Fruit fly (Drosophila melanogaster): Measurements from ENCODE around the gene CG12877.
A peak's percentile ranks its signal among the peaks of the same experiment; 100 is the strongest.

The CG12877 gene

DNA sequence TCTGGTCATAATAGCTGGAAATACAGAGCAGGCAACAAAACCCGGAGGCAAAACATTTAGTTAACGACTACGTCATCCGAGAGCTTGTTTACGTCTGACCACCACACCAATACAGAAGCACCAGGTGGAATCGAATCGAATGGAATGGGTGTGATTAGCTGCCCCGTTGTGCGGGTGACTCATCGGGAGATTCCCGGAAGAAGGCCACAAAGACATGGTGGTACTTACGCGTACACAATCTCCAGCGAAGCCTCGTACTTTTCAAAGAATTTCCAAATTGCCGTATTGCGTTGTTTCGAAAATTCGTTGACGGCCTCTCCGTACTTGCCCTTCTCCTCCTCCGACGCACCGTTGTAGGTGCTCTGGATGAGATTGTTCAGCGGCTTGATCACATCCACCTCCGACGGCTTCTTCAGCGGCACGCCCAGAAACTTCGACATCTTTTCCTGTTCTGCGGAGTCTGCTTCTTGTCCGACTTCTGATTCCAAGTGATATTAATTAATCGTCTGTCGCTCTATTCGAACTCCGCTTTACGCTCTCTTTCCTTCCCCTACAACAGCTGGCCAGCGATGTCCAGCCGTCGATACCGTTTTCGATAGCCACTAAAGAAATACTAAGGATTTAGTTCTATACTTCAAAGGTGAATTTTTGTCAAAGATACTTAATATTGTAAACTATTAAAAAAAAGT is 7.2 kb upstream of the CG12877 start, which contains the start of gene ALiX:
ALiX (minus strand) TSS at position 571 of the 689 bp plus-strand sequence.
- TF ChIP-seq CG8119 (GFP tag; IDR thresholded peaks at IDR 0.05) (no peak), esn (GFP tag; optimal IDR thresholded peaks at IDR 0.05) (peak; percentile 31), CG15336 (GFP tag; IDR thresholded peaks at IDR 0.05) (peak; percentile 26; the same call in 1 of the 2 replicates), Eip78C (GFP tag) (peak; percentile 54), spab (GFP tag; optimal IDR thresholded peaks at IDR 0.05) (no peak)

DNA sequence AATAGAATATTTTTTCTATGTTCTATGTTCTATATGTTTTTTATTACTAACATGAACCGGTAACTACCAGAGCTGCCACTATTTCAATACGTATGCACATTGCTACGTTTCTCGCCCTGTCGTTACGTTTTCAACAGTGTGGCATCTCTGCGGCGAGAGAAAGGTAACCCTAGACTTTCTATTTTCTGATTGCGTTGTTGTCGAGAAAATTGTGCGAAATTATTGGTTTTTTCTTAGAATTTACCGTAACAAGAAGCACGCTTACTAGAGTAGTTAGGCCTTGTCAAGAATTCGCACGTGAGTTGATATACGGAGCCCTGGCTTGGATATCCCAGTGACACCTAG is 6.7 kb upstream of the CG12877 start, which contains the start of gene btz:
btz (plus strand) TSS at position 133 of the 345 bp plus-strand sequence.
- TF ChIP-seq Sox15 (GFP tag; optimal IDR thresholded peaks at IDR 0.05) (no peak), Eip93F (GFP tag; optimal IDR thresholded peaks at IDR 0.05) (peak; percentile 28), CG3919 (GFP tag; optimal IDR thresholded peaks at IDR 0.05) (no peak), CG15336 (GFP tag; IDR thresholded peaks at IDR 0.05) (no peak)

DNA sequence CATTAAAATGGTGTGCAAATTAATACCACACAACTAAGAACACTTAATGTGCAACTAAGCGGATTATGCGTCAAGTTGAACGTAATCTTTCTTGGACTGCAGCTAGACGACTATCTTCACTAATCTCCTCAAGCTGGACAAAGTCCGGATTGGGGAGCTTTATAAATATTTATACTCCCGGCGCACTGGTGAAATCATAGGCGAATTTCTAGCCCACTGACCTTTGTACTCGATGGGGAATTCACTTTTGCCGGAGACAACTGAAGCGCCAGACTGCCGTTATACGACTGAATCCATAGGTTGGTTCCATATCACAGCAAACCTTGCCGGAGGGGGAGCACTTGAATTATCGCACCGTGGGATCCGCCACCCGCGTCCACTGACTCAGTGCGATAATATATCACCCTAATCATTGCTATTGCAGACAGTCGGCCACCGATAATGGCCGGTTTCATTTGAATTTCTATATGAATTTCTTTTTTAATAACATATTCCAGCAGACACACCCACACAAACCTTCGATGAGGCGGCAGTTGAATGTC is 790 bp upstream of the CG12877 start:
- TF ChIP-seq Eip75B (GFP tag; optimal IDR thresholded peaks at IDR 0.05): no peak
- TF ChIP-seq vri (GFP tag; optimal IDR thresholded peaks at IDR 0.05): peak; percentile 89
- peak; percentile 17 for TF ChIP-seq Eip78C (GFP tag)
- TF ChIP-seq CG8119 (GFP tag; IDR thresholded peaks at IDR 0.05): peak; percentile 21; the same call in 1 of the 3 replicates
- TF ChIP-seq CG3919 (GFP tag; optimal IDR thresholded peaks at IDR 0.05): no peak
- no peak for TF ChIP-seq CG6792 (GFP tag; optimal IDR thresholded peaks at IDR 0.05)
- no peak for TF ChIP-seq CG8319 (GFP tag; optimal IDR thresholded peaks at IDR 0.05)
- TF ChIP-seq CG6854 (GFP tag; optimal IDR thresholded peaks at IDR 0.05): peak; percentile 10
- no peak for TF ChIP-seq CG6163 (GFP tag; IDR thresholded peaks at IDR 0.05)
- no peak for TF ChIP-seq CG32006 (GFP tag; optimal IDR thresholded peaks at IDR 0.05)
- no peak for TF ChIP-seq Hr39 (GFP tag; optimal IDR thresholded peaks at IDR 0.05)
- TF ChIP-seq CG10631 (GFP tag; optimal IDR thresholded peaks at IDR 0.05): no peak
- TF ChIP-seq CG6276 (GFP tag; optimal IDR thresholded peaks at IDR 0.05): peak; percentile 76
- TF ChIP-seq CG11294 (GFP tag; IDR thresholded peaks at IDR 0.05): no peak
- TF ChIP-seq OdsH (GFP tag; optimal IDR thresholded peaks at IDR 0.05): no peak
- TF ChIP-seq Gug (GFP tag; IDR thresholded peaks at IDR 0.05): no peak
- TF ChIP-seq dsx (GFP tag; optimal IDR thresholded peaks at IDR 0.05; ENCODE audit: poor library complexity, severe bottlenecking): no peak
- TF ChIP-seq CG16779 (tag; optimal IDR thresholded peaks at IDR 0.05): peak; percentile 45
- TF ChIP-seq acj6 (GFP tag; optimal IDR thresholded peaks at IDR 0.05): no peak
- no peak for TF ChIP-seq Blimp-1 (GFP tag; optimal IDR thresholded peaks at IDR 0.05)
- no peak for TF ChIP-seq Sox102F (GFP tag; optimal IDR thresholded peaks at IDR 0.05)
- no peak for TF ChIP-seq dac (GFP tag; optimal IDR thresholded peaks at IDR 0.05)
- TF ChIP-seq svp (GFP tag): peak; percentile 89
- TF ChIP-seq CG6808 (GFP tag; optimal IDR thresholded peaks at IDR 0.05): peak; percentile 19
- no peak for TF ChIP-seq CG7368 (GFP tag; optimal IDR thresholded peaks at IDR 0.05)
- no peak for TF ChIP-seq Sox15 (GFP tag; optimal IDR thresholded peaks at IDR 0.05)
- TF ChIP-seq salr (GFP tag; optimal IDR thresholded peaks at IDR 0.05): no peak
- no peak for TF ChIP-seq CG10669 (GFP tag; optimal IDR thresholded peaks at IDR 0.05)
- TF ChIP-seq fd59A (GFP tag; optimal IDR thresholded peaks at IDR 0.05): no peak
- no peak for TF ChIP-seq CG31627 (GFP tag; optimal IDR thresholded peaks at IDR 0.05)
- peak; percentile 38 for TF ChIP-seq CG9139 (GFP tag; optimal IDR thresholded peaks at IDR 0.05)
- no peak for TF ChIP-seq CG11902 (GFP tag; optimal IDR thresholded peaks at IDR 0.05)
- TF ChIP-seq CG8632 (GFP tag; optimal IDR thresholded peaks at IDR 0.05): no peak
- no peak for TF ChIP-seq Hr4 (GFP tag; optimal IDR thresholded peaks at IDR 0.05)
- TF ChIP-seq Met (GFP tag; optimal IDR thresholded peaks at IDR 0.05): no peak
- peak; percentile 46 to 59 for TF ChIP-seq ss (GFP tag; optimal IDR thresholded peaks at IDR 0.05)
- no peak for TF ChIP-seq CG11762 (GFP tag; optimal IDR thresholded peaks at IDR 0.05; ENCODE audit: insufficient read depth)

Data from whole organism, prepupa.